Fruit fly (Drosophila melanogaster) whole organism, embryonic: ENCODE measurements around the gene Hayan.
A peak's percentile ranks its signal among the peaks of the same experiment; 100 is the strongest.

Experiments
- B-H2 ChIP-seq: fragments of 200-800 bp; sonication (Bioruptor generic); optimal IDR thresholded peaks from 2 replicates; lab custom pipeline; 2018; ENCODE audit warnings: missing biosample characterization, mild to moderate bottlenecking, missing genetic modification characterization
- CG10431 ChIP-seq: fragments of 200-800 bp; sonication (Bioruptor generic); optimal IDR thresholded peaks from 3 replicates; lab custom pipeline; 2018; ENCODE audit warnings: missing biosample characterization, mild to moderate bottlenecking, missing genetic modification characterization
- CG10565 ChIP-seq: fragments of 200-800 bp; sonication (Bioruptor generic); optimal IDR thresholded peaks from 3 replicates; lab custom pipeline; 2016; ENCODE audit warnings: missing biosample characterization, mild to moderate bottlenecking, missing genetic modification characterization
- CG11456 ChIP-seq: fragments of 200-800 bp; sonication (Bioruptor generic); IDR thresholded peaks from 3 replicates; pipeline ENCODE4 v1.3.6; 2022; ENCODE audit warnings: missing biosample characterization, missing genetic modification characterization
- CG13624 ChIP-seq: fragments of 200-800 bp; sonication (Bioruptor generic); optimal IDR thresholded peaks from 2 replicates; lab custom pipeline; 2016; ENCODE audit warnings: missing biosample characterization, missing genetic modification characterization
- CG14710 ChIP-seq: fragments of 200-800 bp; sonication (Bioruptor generic); optimal IDR thresholded peaks from 3 replicates; lab custom pipeline; 2019; ENCODE audit warnings: missing biosample characterization, mild to moderate bottlenecking, missing genetic modification characterization, moderate library complexity
- CG1602 ChIP-seq: fragments of 200-800 bp; sonication (Bioruptor generic); optimal IDR thresholded peaks from 3 replicates; lab custom pipeline; 2016; ENCODE audit warnings: missing biosample characterization, missing genetic modification characterization
- CG1647 ChIP-seq: fragments of 200-800 bp; sonication (Bioruptor generic); optimal IDR thresholded peaks from 3 replicates; lab custom pipeline; 2016; ENCODE audit warnings: missing biosample characterization, missing genetic modification characterization
- CG18262 ChIP-seq: fragments of 200-800 bp; optimal IDR thresholded peaks from 3 replicates; lab custom pipeline; 2019; ENCODE audit warnings: missing biosample characterization, mild to moderate bottlenecking, missing genetic modification characterization, moderate library complexity
- CG18599 ChIP-seq: fragments of 200-800 bp; sonication (Bioruptor generic); optimal IDR thresholded peaks from 3 replicates; lab custom pipeline; 2017; ENCODE audit warnings: missing biosample characterization, missing genetic modification characterization, mild to moderate bottlenecking, moderate library complexity, missing genetic modification reagents
- CG18619 ChIP-seq: fragments of 200-800 bp; sonication (Bioruptor generic); optimal IDR thresholded peaks from 3 replicates; lab custom pipeline; 2017; ENCODE audit warnings: missing biosample characterization, mild to moderate bottlenecking, missing genetic modification characterization
- CG2120 ChIP-seq: fragments of 200-800 bp; sonication (Bioruptor generic); optimal IDR thresholded peaks from 3 replicates; lab custom pipeline; 2016; ENCODE audit warnings: missing biosample characterization, missing genetic modification characterization
- CG2889 ChIP-seq: fragments of 200-800 bp; sonication (Bioruptor generic); IDR thresholded peaks from 3 replicates; pipeline ENCODE4 v1.3.6; 2022; ENCODE audit warnings: missing biosample characterization, missing genetic modification characterization
- CG3065 ChIP-seq: fragments of 200-800 bp; sonication (Bioruptor generic); optimal IDR thresholded peaks from 2 replicates; lab custom pipeline; 2016; ENCODE audit warnings: missing biosample characterization, missing genetic modification characterization
- CG5180 ChIP-seq: fragments of 200-800 bp; sonication (Bioruptor generic); optimal IDR thresholded peaks from 3 replicates; lab custom pipeline; 2017; ENCODE audit warnings: missing biosample characterization, missing genetic modification characterization, mild to moderate bottlenecking, moderate library complexity, missing genetic modification reagents
- CG7271 ChIP-seq: fragments of 200-800 bp; sonication (Bioruptor generic); optimal IDR thresholded peaks from 2 replicates; lab custom pipeline; 2018; ENCODE audit warnings: missing biosample characterization, mild to moderate bottlenecking, missing genetic modification characterization, moderate library complexity
- CG7928 ChIP-seq: fragments of 200-800 bp; sonication (Bioruptor generic); optimal IDR thresholded peaks from 2 replicates; lab custom pipeline; 2017; ENCODE audit warnings: missing biosample characterization, mild to moderate bottlenecking, missing genetic modification characterization
- CG8765 ChIP-seq: fragments of 200-800 bp; sonication (Bioruptor generic); IDR thresholded peaks from 2 replicates; pipeline ENCODE4 v1.3.6; 2022; ENCODE audit warnings: missing biosample characterization, missing genetic modification characterization
- CG9215 ChIP-seq: fragments of 200-800 bp; sonication (Bioruptor generic); IDR thresholded peaks from 2 replicates; pipeline ENCODE4 v1.3.6; 2022; ENCODE audit warnings: missing biosample characterization, missing genetic modification characterization
- CG9437 ChIP-seq: fragments of 200-800 bp; sonication (Bioruptor generic); optimal IDR thresholded peaks from 2 replicates; lab custom pipeline; 2018; ENCODE audit warnings: missing biosample characterization, mild to moderate bottlenecking, missing genetic modification characterization
- CG9876 ChIP-seq: fragments of 200-800 bp; sonication (Bioruptor generic); optimal IDR thresholded peaks from 2 replicates; lab custom pipeline; 2016; ENCODE audit warnings: missing biosample characterization, missing genetic modification characterization
- Fer1 ChIP-seq: fragments of 200-800 bp; sonication (Bioruptor generic); optimal IDR thresholded peaks from 2 replicates; lab custom pipeline; 2017; ENCODE audit warnings: missing biosample characterization, mild to moderate bottlenecking, missing genetic modification characterization
- HHEX ChIP-seq: fragments of 200-800 bp; sonication (Bioruptor generic); optimal IDR thresholded peaks from 3 replicates; lab custom pipeline; 2017; ENCODE audit warnings: missing biosample characterization, mild to moderate bottlenecking, missing genetic modification characterization, missing genetic modification reagents
- HLH4C ChIP-seq: fragments of 200-800 bp; sonication (Bioruptor generic); IDR thresholded peaks from 3 replicates; pipeline ENCODE4 v1.3.6; 2022; ENCODE audit warnings: missing biosample characterization, missing genetic modification characterization; ENCODE audit not compliant: partially characterized antibody
- Hr51 ChIP-seq, 2 experiments: fragments of 200-800 bp; sonication (Bioruptor generic); optimal IDR thresholded peaks; 2 replicates in 1 of 2; 3 replicates in 1 of 2; lab custom pipeline; 2016 to 2018; ENCODE audit warnings: missing biosample characterization in 2 of 2, missing genetic modification characterization in 2 of 2, mild to moderate bottlenecking in 1 of 2, moderate library complexity in 1 of 2
- Nf-YA ChIP-seq: fragments of 200-800 bp; sonication (Bioruptor generic); IDR thresholded peaks from 2 replicates; pipeline ENCODE4 v1.3.6; 2022; ENCODE audit warnings: missing biosample characterization, missing genetic modification characterization
- Nf-YC ChIP-seq: fragments of 200-800 bp; optimal IDR thresholded peaks from 3 replicates; lab custom pipeline; 2019; ENCODE audit warnings: missing biosample characterization, mild to moderate bottlenecking, missing genetic modification characterization, moderate library complexity
- Oaz ChIP-seq: fragments of 200-800 bp; sonication (Bioruptor generic); IDR thresholded peaks from 2 replicates; pipeline ENCODE4 v1.3.6; 2022; ENCODE audit warnings: missing biosample characterization, missing genetic modification characterization
- bcd ChIP-seq: fragments of 200-800 bp; sonication (Bioruptor generic); optimal IDR thresholded peaks from 2 replicates; lab custom pipeline; 2017; ENCODE audit warnings: missing biosample characterization, mild to moderate bottlenecking, missing genetic modification characterization
- cad ChIP-seq: fragments of >200 bp; optimal IDR thresholded peaks from 2 replicates; lab custom pipeline; 2017; ENCODE audit warnings: missing biosample characterization, missing genetic modification characterization
- dmrt99B ChIP-seq: fragments of 200-800 bp; sonication (Bioruptor generic); optimal IDR thresholded peaks from 2 replicates; lab custom pipeline; 2018; ENCODE audit warnings: missing biosample characterization, mild to moderate bottlenecking, missing genetic modification characterization, moderate library complexity
- gem ChIP-seq: fragments of 200-800 bp; sonication (Bioruptor generic); optimal IDR thresholded peaks from 2 replicates; lab custom pipeline; 2019; ENCODE audit warnings: missing biosample characterization, mild to moderate bottlenecking, missing genetic modification characterization, moderate library complexity
- ham ChIP-seq: fragments of 200-800 bp; sonication (Bioruptor generic); IDR thresholded peaks from 2 replicates; pipeline ENCODE4 v1.3.6; 2022; ENCODE audit warnings: missing biosample characterization, missing genetic modification characterization
- hth ChIP-seq: fragments of >200 bp; optimal IDR thresholded peaks from 2 replicates; lab custom pipeline; 2017; ENCODE audit warnings: inconsistent platforms
- ind ChIP-seq: fragments of 200-800 bp; sonication (Bioruptor generic); optimal IDR thresholded peaks from 3 replicates; lab custom pipeline; 2016; ENCODE audit warnings: missing biosample characterization, missing genetic modification characterization
- inv ChIP-seq: fragments of 200-800 bp; sonication (Bioruptor generic); IDR thresholded peaks from 2 replicates; pipeline ENCODE4 v1.3.6; 2022; ENCODE audit warnings: missing biosample characterization, missing genetic modification characterization; ENCODE audit not compliant: partially characterized antibody
- lmd ChIP-seq: fragments of 200-800 bp; sonication (Bioruptor generic); IDR thresholded peaks from 2 replicates; pipeline ENCODE4 v1.3.6; 2022; ENCODE audit warnings: missing biosample characterization, missing genetic modification characterization
- pita ChIP-seq: fragments of 200-800 bp; sonication (Bioruptor generic); optimal IDR thresholded peaks from 2 replicates; lab custom pipeline; 2017; ENCODE audit warnings: missing biosample characterization, mild to moderate bottlenecking, missing genetic modification characterization
- psq ChIP-seq: fragments of 200-800 bp; sonication (Bioruptor generic); optimal IDR thresholded peaks from 2 replicates; lab custom pipeline; 2017; ENCODE audit warnings: missing biosample characterization, missing genetic modification characterization
- ranshi ChIP-seq: fragments of 200-800 bp; sonication (Bioruptor generic); IDR thresholded peaks from 2 replicates; pipeline ENCODE4 v1.3.6; 2022; ENCODE audit warnings: missing biosample characterization, missing genetic modification characterization
- slp2 ChIP-seq: fragments of 200-800 bp; sonication (Bioruptor generic); optimal IDR thresholded peaks from 2 replicates; lab custom pipeline; 2016; ENCODE audit warnings: missing biosample characterization, missing genetic modification characterization
- sug ChIP-seq: fragments of 200-800 bp; optimal IDR thresholded peaks from 2 replicates; lab custom pipeline; 2019; ENCODE audit warnings: missing biosample characterization, mild to moderate bottlenecking, missing genetic modification characterization, moderate library complexity
- tgo ChIP-seq: fragments of 200-800 bp; sonication (Bioruptor generic); IDR thresholded peaks from 3 replicates; pipeline ENCODE4 v1.3.6; 2022; ENCODE audit warnings: missing biosample characterization, missing genetic modification characterization
- tll ChIP-seq, 2 experiments: fragments of 200-800 bp in 1 of 2; fragments of >200 bp in 1 of 2; sonication (Bioruptor generic) in 1 of 2; optimal IDR thresholded peaks; 2 replicates each; lab custom pipeline; 2017 to 2019; ENCODE audit warnings: missing biosample characterization in 2 of 2, missing genetic modification characterization in 2 of 2, mild to moderate bottlenecking in 1 of 2, moderate library complexity in 1 of 2
- trem ChIP-seq: fragments of 200-800 bp; optimal IDR thresholded peaks from 3 replicates; lab custom pipeline; 2019; ENCODE audit warnings: missing biosample characterization, mild to moderate bottlenecking, missing genetic modification characterization, moderate library complexity

Gene Hayan

dm6 chrX:18512271-18512679 is 28.7 kb upstream of the Hayan start, which contains the start of gene Ggt-1 (continued):
- no peak for TF ChIP-seq tll (GFP tag; optimal IDR thresholded peaks at IDR 0.05; lab: Kevin White, UChicago)
- TF ChIP-seq CG5180 (GFP tag; lab: Kevin White, UChicago): peak; percentile 92
- no peak for TF ChIP-seq CG7928
- TF ChIP-seq Nf-YC: no peak
- TF ChIP-seq dmrt99B (tag; lab: Kevin White, UChicago): no peak
- TF ChIP-seq trem (tag; lab: Kevin White, UChicago): no peak
- no peak for TF ChIP-seq bcd (GFP tag; lab: Kevin White, UChicago)
- TF ChIP-seq CG9437 (GFP tag; lab: Kevin White, UChicago): no peak
- TF ChIP-seq CG18599 (GFP tag; lab: Kevin White, UChicago): no peak
- TF ChIP-seq HHEX (GFP tag; lab: Kevin White, UChicago): no peak
- no peak for TF ChIP-seq CG9876 (GFP tag; lab: Kevin White, UChicago)
- TF ChIP-seq lmd (GFP tag; lab: Robert Waterston, UW): no peak
- TF ChIP-seq CG2889: no peak
- no peak for TF ChIP-seq CG18262 (tag; lab: Kevin White, UChicago)
- TF ChIP-seq Fer1 (GFP tag; lab: Kevin White, UChicago): peak; percentile 6
- peak; percentile 27 for TF ChIP-seq B-H2 (GFP tag; lab: Kevin White, UChicago)
- TF ChIP-seq sug (tag; lab: Kevin White, UChicago): peak; percentile 46
- TF ChIP-seq CG18619 (GFP tag; lab: Kevin White, UChicago): no peak
- no peak for TF ChIP-seq ind
- TF ChIP-seq CG1602 (GFP tag; lab: Kevin White, UChicago): no peak
- TF ChIP-seq CG2120 (GFP tag; lab: Kevin White, UChicago): no peak
- no peak for TF ChIP-seq CG14710 (tag; lab: Kevin White, UChicago)
- no peak for TF ChIP-seq CG13624 (GFP tag; lab: Kevin White, UChicago)
- TF ChIP-seq CG1647: no peak
- TF ChIP-seq cad (GFP tag; lab: Kevin White, UChicago): no peak
- TF ChIP-seq CG3065: no peak
- TF ChIP-seq Nf-YA (GFP tag; lab: Robert Waterston, UW): no peak
- no peak for TF ChIP-seq CG10431 (GFP tag; lab: Kevin White, UChicago)
- TF ChIP-seq Hr51 (GFP tag; optimal IDR thresholded peaks at IDR 0.05; lab: Kevin White, UChicago): no peak
- TF ChIP-seq CG8765 (GFP tag; lab: Robert Waterston, UW): no peak
- no peak for TF ChIP-seq gem (tag; lab: Kevin White, UChicago)
- TF ChIP-seq hth: no peak
- TF ChIP-seq pita (GFP tag; lab: Kevin White, UChicago): no peak
- TF ChIP-seq slp2 (GFP tag; lab: Kevin White, UChicago): no peak
- no peak for TF ChIP-seq ranshi
- TF ChIP-seq CG7271 (tag; lab: Kevin White, UChicago): no peak
- peak; percentile 76 for TF ChIP-seq inv (GFP tag; lab: Robert Waterston, UW)
- TF ChIP-seq ham: no peak
- no peak for TF ChIP-seq CG9215 (GFP tag; lab: Robert Waterston, UW)
- TF ChIP-seq HLH4C (GFP tag; lab: Robert Waterston, UW): peak; percentile 98
- TF ChIP-seq tgo (GFP tag; lab: Robert Waterston, UW): no peak
- no peak for TF ChIP-seq psq (GFP tag; lab: Kevin White, UChicago)
- TF ChIP-seq CG11456 (GFP tag; lab: Robert Waterston, UW): no peak
- TF ChIP-seq Oaz: no peak
- no peak for TF ChIP-seq CG10565 (GFP tag; lab: Kevin White, UChicago)
